Worm (Caenorhabditis elegans) whole organism, L1 larva: ENCODE results near the gene efl-2.

Experiments
- C04F5.9 ChIP-seq: sonication (generic microtip); optimal IDR thresholded peaks from 2 replicates; lab custom pipeline; 2016; ENCODE audit warnings: missing genetic modification characterization, missing compliant biosample characterization
- F16B12.6 ChIP-seq: fragments of 150-350 bp; optimal IDR thresholded peaks from 2 replicates; lab custom pipeline; 2014; ENCODE audit warnings: missing biosample characterization, missing genetic modification characterization
- aha-1 ChIP-seq: fragments of 150-350 bp; optimal IDR thresholded peaks from 2 replicates; lab custom pipeline; 2014; ENCODE audit warnings: missing biosample characterization, missing genetic modification characterization
- ceh-8 ChIP-seq: fragments of 200-800 bp; sonication (Bioruptor generic); optimal IDR thresholded peaks from 2 replicates; lab custom pipeline; 2018; ENCODE audit warnings: mild to moderate bottlenecking, missing genetic modification characterization, moderate library complexity, missing compliant biosample characterization
- ceh-82 ChIP-seq, 3 experiments: fragments of 150-350 bp in 1 of 3; sonication (generic microtip) in 2 of 3; optimal IDR thresholded peaks; 2 replicates each; lab custom pipeline; 2014 to 2017; ENCODE audit warnings: missing biosample characterization in 3 of 3, missing genetic modification characterization in 3 of 3
- ceh-90 ChIP-seq: sonication (generic microtip); optimal IDR thresholded peaks from 2 replicates; lab custom pipeline; 2016; ENCODE audit warnings: missing genetic modification characterization, missing compliant biosample characterization
- ces-1 ChIP-seq: fragments of 150-350 bp; optimal IDR thresholded peaks from 2 replicates; lab custom pipeline; 2014; ENCODE audit warnings: missing biosample characterization, missing genetic modification reagents, missing genetic modification characterization
- dsc-1 ChIP-seq: sonication (generic microtip); optimal IDR thresholded peaks from 2 replicates; lab custom pipeline; 2016; ENCODE audit warnings: mild to moderate bottlenecking, missing genetic modification characterization, missing compliant biosample characterization
- efl-1 ChIP-seq, 4 experiments: fragments of 150-350 bp; optimal IDR thresholded peaks in 3 of 4; peaks in 1 of 4; 1 replicate in 1 of 4; 2 replicates in 3 of 4; lab custom pipeline; 2014; ENCODE audit warnings: missing biosample characterization in 2 of 4, missing genetic modification characterization in 2 of 4, missing genetic modification reagents in 2 of 4
- egl-13 ChIP-seq: sonication (generic microtip); optimal IDR thresholded peaks from 2 replicates; lab custom pipeline; 2016; ENCODE audit warnings: missing genotype, missing genetic modification reagents, missing genetic modification characterization, missing compliant biosample characterization
- egl-27 ChIP-seq, 2 experiments: fragments of 150-350 bp in 1 of 2; sonication (generic microtip); optimal IDR thresholded peaks; 3 replicates each; lab custom pipeline; 2017 to 2018; ENCODE audit warnings: missing biosample characterization in 2 of 2, missing genetic modification characterization in 2 of 2, missing genetic modification reagents in 2 of 2
- ets-5 ChIP-seq: fragments of 200-800 bp; sonication (Bioruptor generic); IDR thresholded peaks from 2 replicates; pipeline ENCODE4 v1.3.6; 2022; ENCODE audit warnings: missing genetic modification characterization, missing compliant biosample characterization
- fkh-10 ChIP-seq: sonication (generic microtip); optimal IDR thresholded peaks from 2 replicates; lab custom pipeline; 2017; ENCODE audit warnings: missing biosample characterization, missing genetic modification reagents, missing genetic modification characterization
- fos-1 ChIP-seq: fragments of 150-350 bp; optimal IDR thresholded peaks from 2 replicates; lab custom pipeline; 2014; ENCODE audit warnings: missing biosample characterization, missing genetic modification characterization
- grh-1 ChIP-seq: fragments of 200-800 bp; sonication (Bioruptor generic); IDR thresholded peaks from 2 replicates; pipeline ENCODE4 v1.3.6; 2022; ENCODE audit warnings: missing genetic modification reagents, missing genetic modification characterization, missing compliant biosample characterization
- hlh-17 ChIP-seq: fragments of 200-800 bp; sonication (Bioruptor generic); optimal IDR thresholded peaks from 2 replicates; lab custom pipeline; 2018; ENCODE audit warnings: missing genetic modification characterization, mild to moderate bottlenecking, missing compliant biosample characterization, moderate library complexity, borderline replicate concordance
- hlh-4 ChIP-seq: sonication (generic microtip); optimal IDR thresholded peaks from 2 replicates; lab custom pipeline; 2016; ENCODE audit warnings: mild to moderate bottlenecking, missing genetic modification characterization, missing compliant biosample characterization
- hpl-2 ChIP-seq: fragments of 150-350 bp; optimal IDR thresholded peaks from 2 replicates; lab custom pipeline; 2014; ENCODE audit warnings: missing biosample characterization, missing genetic modification reagents, missing genetic modification characterization
- irx-1 ChIP-seq: sonication (generic microtip); optimal IDR thresholded peaks from 2 replicates; lab custom pipeline; 2016; ENCODE audit warnings: missing genetic modification characterization, missing compliant biosample characterization
- isw-1 ChIP-seq: fragments of 200-800 bp; sonication (Bioruptor generic); IDR thresholded peaks from 2 replicates; pipeline ENCODE4 v1.3.6; 2022; ENCODE audit warnings: missing genetic modification characterization, missing compliant biosample characterization
- jun-1 ChIP-seq: fragments of 150-350 bp; optimal IDR thresholded peaks from 2 replicates; lab custom pipeline; 2014; ENCODE audit warnings: missing biosample characterization, missing genetic modification reagents, missing genetic modification characterization
- lin-13 ChIP-seq: fragments of 150-350 bp; optimal IDR thresholded peaks from 2 replicates; lab custom pipeline; 2014; ENCODE audit warnings: missing biosample characterization, missing genetic modification reagents, missing genetic modification characterization
- lin-14 ChIP-seq: fragments of 200-800 bp; sonication (Bioruptor generic); optimal IDR thresholded peaks from 2 replicates; lab custom pipeline; 2018; ENCODE audit warnings: mild to moderate bottlenecking, missing genetic modification characterization, moderate library complexity, missing compliant biosample characterization
- lin-15B ChIP-seq: fragments of 150-350 bp; sonication (generic microtip); optimal IDR thresholded peaks from 3 replicates; lab custom pipeline; 2014; ENCODE audit warnings: missing biosample characterization, missing genetic modification characterization
- lin-35 ChIP-seq, 2 experiments: fragments of 150-350 bp; optimal IDR thresholded peaks; 2 replicates each; lab custom pipeline; 2014; ENCODE audit warnings: missing biosample characterization in 2 of 2, missing genetic modification characterization in 2 of 2, missing genetic modification reagents in 2 of 2
- lir-3 ChIP-seq: sonication (generic microtip); optimal IDR thresholded peaks from 2 replicates; lab custom pipeline; 2016; ENCODE audit warnings: mild to moderate bottlenecking, missing genetic modification characterization, moderate library complexity, missing compliant biosample characterization; ENCODE audit not compliant: poor library complexity
- mef-2 ChIP-seq: fragments of 150-350 bp; optimal IDR thresholded peaks from 2 replicates; lab custom pipeline; 2014; ENCODE audit warnings: missing biosample characterization, missing genetic modification characterization
- mep-1 ChIP-seq: fragments of 150-350 bp; optimal IDR thresholded peaks from 2 replicates; lab custom pipeline; 2014; ENCODE audit warnings: missing biosample characterization, missing genetic modification characterization
- nhr-19 ChIP-seq: fragments of 200-800 bp; sonication (Bioruptor generic); conservative IDR thresholded peaks from 2 replicates; pipeline ENCODE4 v1.3.6; 2022; ENCODE audit warnings: missing genetic modification characterization, missing compliant biosample characterization
- nhr-20 ChIP-seq: sonication (generic microtip); optimal IDR thresholded peaks from 2 replicates; lab custom pipeline; 2016; ENCODE audit warnings: mild to moderate bottlenecking, missing genetic modification characterization, missing compliant biosample characterization
- nhr-28 ChIP-seq: fragments of 150-350 bp; optimal IDR thresholded peaks from 2 replicates; lab custom pipeline; 2014; ENCODE audit warnings: missing biosample characterization, missing genetic modification characterization
- nhr-71 ChIP-seq: sonication (generic microtip); optimal IDR thresholded peaks from 2 replicates; lab custom pipeline; 2016; ENCODE audit warnings: mild to moderate bottlenecking, missing genetic modification characterization, moderate library complexity, missing compliant biosample characterization
- nhr-77 ChIP-seq: fragments of 150-350 bp; optimal IDR thresholded peaks from 2 replicates; lab custom pipeline; 2014; ENCODE audit warnings: missing biosample characterization, missing genetic modification characterization
- pag-3 ChIP-seq: sonication (generic microtip); optimal IDR thresholded peaks from 2 replicates; lab custom pipeline; 2017; ENCODE audit warnings: missing genetic modification characterization, mild to moderate bottlenecking, missing compliant biosample characterization, antibody characterized with exemption, borderline replicate concordance; ENCODE audit not compliant: insufficient read depth
- rnt-1 ChIP-seq: sonication (generic microtip); optimal IDR thresholded peaks from 2 replicates; lab custom pipeline; 2016; ENCODE audit warnings: mild to moderate bottlenecking, missing genetic modification characterization, moderate library complexity, missing compliant biosample characterization
- skn-1 ChIP-seq: fragments of 150-350 bp; optimal IDR thresholded peaks from 2 replicates; lab custom pipeline; 2014; ENCODE audit warnings: missing biosample characterization, missing genetic modification characterization
- snu-23 ChIP-seq: sonication (generic microtip); optimal IDR thresholded peaks from 2 replicates; lab custom pipeline; 2016; ENCODE audit warnings: missing genetic modification characterization, missing compliant biosample characterization
- sup-37 ChIP-seq: fragments of 200-800 bp; sonication (Bioruptor generic); optimal IDR thresholded peaks from 2 replicates; lab custom pipeline; 2018; ENCODE audit warnings: mild to moderate bottlenecking, missing genetic modification characterization, missing compliant biosample characterization
- swsn-7 ChIP-seq: sonication (generic microtip); optimal IDR thresholded peaks from 2 replicates; lab custom pipeline; 2016; ENCODE audit warnings: missing genetic modification characterization, missing compliant biosample characterization
- tbx-2 ChIP-seq: sonication (generic microtip); optimal IDR thresholded peaks from 2 replicates; lab custom pipeline; 2016; ENCODE audit warnings: missing genetic modification characterization, missing compliant biosample characterization
- unc-30 ChIP-seq: sonication (generic microtip); optimal IDR thresholded peaks from 2 replicates; lab custom pipeline; 2017; ENCODE audit warnings: missing biosample characterization, missing genetic modification characterization
- unc-98 ChIP-seq: fragments of 200-800 bp; sonication (Bioruptor generic); IDR thresholded peaks from 2 replicates; pipeline ENCODE4 v1.3.6; 2022; ENCODE audit warnings: missing genetic modification characterization, missing compliant biosample characterization
- zag-1 ChIP-seq: fragments of 150-350 bp; optimal IDR thresholded peaks from 2 replicates; lab custom pipeline; 2014; ENCODE audit warnings: missing biosample characterization, missing genetic modification characterization
- zip-4 ChIP-seq: fragments of 200-800 bp; sonication (Bioruptor generic); optimal IDR thresholded peaks from 2 replicates; lab custom pipeline; 2018; ENCODE audit warnings: mild to moderate bottlenecking, missing genetic modification characterization, moderate library complexity, missing compliant biosample characterization
- ztf-11 ChIP-seq, 2 experiments: sonication (generic microtip); optimal IDR thresholded peaks; 2 replicates each; lab custom pipeline; 2016 to 2017; ENCODE audit warnings: missing genetic modification characterization in 2 of 2, missing biosample characterization in 1 of 2, missing compliant biosample characterization in 1 of 2

efl-2 gene

ce11 chrII:13447668-13448067, 41.7 kb downstream of the efl-2 start (continued):
- TF ChIP-seq lin-35 (GFP tag; optimal IDR thresholded peaks at IDR 0.05; lab: Kevin White, UChicago) (peak; percentile 82 to 90), lin-15B (peak; percentile 91), hlh-17 (GFP tag; lab: Kevin White, UChicago) (no peak), grh-1 (GFP tag; lab: Robert Waterston, UW) (peak; percentile 42; the same call in 1 of the 2 replicates), tbx-2 (peak; percentile 80), nhr-19 (GFP tag; lab: Robert Waterston, UW) (peak; percentile 86), ets-5 (GFP tag; lab: Robert Waterston, UW) (no peak), nhr-28 (tag; lab: Kevin White, UChicago) (no peak), rnt-1 (tag; lab: Kevin White, UChicago) (no peak), irx-1 (peak; percentile 65), dsc-1 (peak; percentile 72)

ce11 chrII:13451321-13451720, 45.4 kb downstream of the efl-2 start:
- TF ChIP-seq efl-1 (optimal IDR thresholded peaks at IDR 0.05; lab: Kevin White, UChicago) (no peak), efl-1 (GFP tag; optimal IDR thresholded peaks at IDR 0.05 in 1 of 2; lab: Kevin White, UChicago) (no peak), skn-1 (tag; lab: Kevin White, UChicago) (no peak), unc-30 (no peak), F16B12.6 (tag; lab: Kevin White, UChicago) (no peak)

DNA sequence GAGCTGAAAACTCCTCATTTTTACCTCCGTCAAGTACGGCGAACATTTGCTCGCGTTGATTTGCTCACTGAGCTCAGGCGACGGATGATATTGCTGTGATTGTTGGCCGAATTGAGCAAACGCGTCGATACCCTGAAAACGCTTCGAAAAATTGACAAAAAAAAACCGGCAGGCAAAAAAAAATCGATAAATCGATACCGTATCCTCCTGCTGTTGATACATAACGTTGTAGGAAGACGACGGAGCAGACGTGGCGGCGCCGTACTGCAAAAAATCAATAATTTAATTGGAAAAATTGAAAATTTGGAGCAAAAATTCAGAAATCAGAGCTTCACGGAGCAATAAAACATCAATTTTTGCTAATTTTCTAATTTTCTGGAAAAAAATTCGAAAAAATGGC, 48.9 kb downstream of the efl-2 start:
- no peak for TF ChIP-seq jun-1 (tag; lab: Kevin White, UChicago)
- TF ChIP-seq mef-2 (tag; lab: Kevin White, UChicago), result no peak
- no peak for TF ChIP-seq egl-13
- TF ChIP-seq dsc-1, result no peak
- no peak for TF ChIP-seq nhr-71 (tag; lab: Kevin White, UChicago)
- no peak for TF ChIP-seq lin-15B
- no peak for TF ChIP-seq lin-13 (GFP tag; lab: Kevin White, UChicago)
- no peak for TF ChIP-seq sup-37 (GFP tag; lab: Kevin White, UChicago)

DNA sequence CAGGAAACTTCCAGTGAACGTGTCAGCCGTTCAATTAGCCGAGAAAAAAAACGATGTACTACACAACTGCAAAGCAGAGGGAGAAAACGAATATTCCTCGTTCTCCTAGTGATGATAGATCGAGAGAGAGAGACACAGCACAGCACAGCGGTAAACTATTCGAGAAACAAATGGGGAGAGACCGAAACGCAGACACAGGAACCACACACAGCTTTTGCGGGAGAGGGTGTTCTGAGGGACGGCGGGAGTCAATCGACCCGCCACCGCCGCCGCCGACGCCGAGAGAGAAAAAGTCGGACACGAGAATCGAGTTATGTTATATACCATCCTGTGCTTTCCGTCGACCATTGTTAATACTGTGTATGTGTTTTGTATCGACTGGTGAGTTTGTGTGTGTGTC, 50.7 kb downstream of the efl-2 start:
- TF ChIP-seq skn-1 (tag; lab: Kevin White, UChicago) (peak; percentile 14), C04F5.9 (tag; lab: Kevin White, UChicago) (no peak), efl-1 (optimal IDR thresholded peaks at IDR 0.05; lab: Kevin White, UChicago) (no peak), efl-1 (GFP tag; optimal IDR thresholded peaks at IDR 0.05 in 1 of 2; lab: Kevin White, UChicago) (no peak), mep-1 (tag; lab: Kevin White, UChicago) (peak; percentile 3), nhr-19 (GFP tag; lab: Robert Waterston, UW) (peak; percentile 18; the same call in 1 of the 2 replicates), zip-4 (GFP tag; lab: Kevin White, UChicago) (no peak), lin-13 (GFP tag; lab: Kevin White, UChicago) (no peak), ceh-82 (tag; optimal IDR thresholded peaks at IDR 0.05; lab: Kevin White, UChicago) (no peak), ceh-8 (no peak), isw-1 (no peak), nhr-20 (tag; lab: Kevin White, UChicago) (peak; percentile 21), hlh-4 (tag; lab: Kevin White, UChicago) (no peak), ces-1 (no peak), ets-5 (GFP tag; lab: Robert Waterston, UW) (no peak), swsn-7 (tag; lab: Kevin White, UChicago) (peak; percentile 22), zag-1 (no peak), pag-3 (no peak), ztf-11 (tag; optimal IDR thresholded peaks at IDR 0.05; lab: Kevin White, UChicago) (no peak), egl-13 (no peak), egl-27 (tag; optimal IDR thresholded peaks at IDR 0.05; lab: Kevin White, UChicago) (no peak), unc-30 (no peak), fkh-10 (GFP tag; lab: Kevin White, UChicago) (no peak), lin-14 (peak; percentile 83), lir-3 (tag; lab: Kevin White, UChicago) (no peak), jun-1 (tag; lab: Kevin White, UChicago) (no peak), aha-1 (tag; lab: Kevin White, UChicago) (no peak), nhr-77 (tag; lab: Kevin White, UChicago) (peak; percentile 6), mef-2 (tag; lab: Kevin White, UChicago) (no peak), fos-1 (tag; lab: Kevin White, UChicago) (no peak), ceh-90 (no peak), unc-98 (no peak), sup-37 (GFP tag; lab: Kevin White, UChicago) (no peak), snu-23 (peak; percentile 51), hpl-2 (GFP tag; lab: Kevin White, UChicago) (no peak), tbx-2 (peak; percentile 13)
